Worm (Caenorhabditis elegans) whole organism, young adult: ENCODE data around the gene scl-7.

ENCODE experiments used
- B0035.1 ChIP-seq: sonication (generic microtip); optimal IDR thresholded peaks from 2 replicates; lab custom pipeline; 2016; ENCODE audit warnings: missing genetic modification characterization, mild to moderate bottlenecking, missing compliant biosample characterization, missing genotype, missing genetic modification reagents
- B0261.1 ChIP-seq: sonication (generic microtip); optimal IDR thresholded peaks from 2 replicates; lab custom pipeline; 2016; ENCODE audit warnings: mild to moderate bottlenecking, missing genetic modification characterization, moderate library complexity, missing compliant biosample characterization
- F10E7.11 ChIP-seq: sonication (generic microtip); optimal IDR thresholded peaks from 2 replicates; lab custom pipeline; 2017; ENCODE audit warnings: mild to moderate bottlenecking, missing genetic modification characterization, moderate library complexity, missing compliant biosample characterization
- F23B12.7 ChIP-seq: sonication (generic microtip); optimal IDR thresholded peaks from 2 replicates; lab custom pipeline; 2017; ENCODE audit warnings: missing genetic modification characterization, mild to moderate bottlenecking, missing compliant biosample characterization, antibody characterized with exemption, moderate library complexity; ENCODE audit not compliant: insufficient read depth
- F52B5.7 ChIP-seq: sonication (generic microtip); optimal IDR thresholded peaks from 2 replicates; lab custom pipeline; 2016; ENCODE audit warnings: mild to moderate bottlenecking, missing genetic modification characterization, missing compliant biosample characterization
- K11D2.4 ChIP-seq: fragments of 200-800 bp; sonication (Bioruptor generic); IDR thresholded peaks from 2 replicates; pipeline ENCODE4 v1.3.6; 2022; ENCODE audit warnings: missing genetic modification reagents, missing genetic modification characterization, missing compliant biosample characterization
- Y53F4B.3 ChIP-seq: fragments of 200-800 bp; sonication (Bioruptor generic); IDR thresholded peaks from 2 replicates; pipeline ENCODE4 v1.3.6; 2022; ENCODE audit warnings: missing genetic modification reagents, missing genetic modification characterization, missing compliant biosample characterization
- Y56A3A.18 ChIP-seq: fragments of 200-800 bp; sonication (Bioruptor generic); IDR thresholded peaks from 2 replicates; pipeline ENCODE4 v1.3.6; 2022; ENCODE audit warnings: missing genetic modification reagents, missing genetic modification characterization, missing compliant biosample characterization
- Y79H2A.3 ChIP-seq: fragments of 200-800 bp; sonication (Bioruptor generic); conservative IDR thresholded peaks from 2 replicates; pipeline ENCODE4 v1.3.6; 2022; ENCODE audit warnings: missing genetic modification reagents, missing genetic modification characterization, missing compliant biosample characterization
- Y95B8A.8 ChIP-seq: fragments of 200-800 bp; sonication (Bioruptor generic); IDR thresholded peaks from 2 replicates; pipeline ENCODE4 v1.3.6; 2022; ENCODE audit warnings: missing genetic modification reagents, missing genetic modification characterization, missing compliant biosample characterization
- ZK185.1 ChIP-seq: sonication (generic microtip); optimal IDR thresholded peaks from 2 replicates; lab custom pipeline; 2016; ENCODE audit warnings: mild to moderate bottlenecking, missing genetic modification characterization, missing compliant biosample characterization; ENCODE audit not compliant: poor library complexity, severe bottlenecking
- aptf-3 ChIP-seq: fragments of 200-800 bp; sonication (Bioruptor generic); IDR thresholded peaks from 2 replicates; pipeline ENCODE4 v1.3.6; 2022; ENCODE audit warnings: missing genetic modification characterization, missing compliant biosample characterization
- atf-7 ChIP-seq: sonication (generic microtip); optimal IDR thresholded peaks from 2 replicates; lab custom pipeline; 2017; ENCODE audit warnings: mild to moderate bottlenecking, missing genetic modification characterization, missing compliant biosample characterization
- athp-1 ChIP-seq: sonication (generic microtip); optimal IDR thresholded peaks from 2 replicates; lab custom pipeline; 2017; ENCODE audit warnings: mild to moderate bottlenecking, missing genetic modification characterization, missing compliant biosample characterization
- ccch-3 ChIP-seq: fragments of 200-800 bp; sonication (Bioruptor generic); optimal IDR thresholded peaks from 2 replicates; lab custom pipeline; 2018; ENCODE audit warnings: mild to moderate bottlenecking, missing genetic modification characterization, missing compliant biosample characterization
- cebp-1 ChIP-seq, 2 experiments: fragments of 200-800 bp in 1 of 2; sonication (Bioruptor generic) in 1 of 2; sonication (generic microtip) in 1 of 2; IDR thresholded peaks in 1 of 2; optimal IDR thresholded peaks in 1 of 2; 2 replicates each; pipeline versions ENCODE4 v1.3.6 to Lab custom; 2017 to 2022; ENCODE audit warnings: missing compliant biosample characterization in 2 of 2, missing genetic modification characterization in 2 of 2, mild to moderate bottlenecking in 1 of 2, missing genetic modification reagents in 1 of 2, moderate library complexity in 1 of 2
- ceh-27 ChIP-seq: fragments of 200-800 bp; sonication (Bioruptor generic); optimal IDR thresholded peaks from 2 replicates; lab custom pipeline; 2018; ENCODE audit warnings: mild to moderate bottlenecking, missing genetic modification characterization, moderate library complexity, missing compliant biosample characterization
- ceh-40 ChIP-seq: fragments of 200-800 bp; sonication (Bioruptor generic); IDR thresholded peaks from 2 replicates; pipeline ENCODE4 v1.3.6; 2022; ENCODE audit warnings: missing genetic modification characterization, missing compliant biosample characterization
- chd-7 ChIP-seq: sonication (generic microtip); optimal IDR thresholded peaks from 2 replicates; lab custom pipeline; 2016; ENCODE audit warnings: mild to moderate bottlenecking, missing genetic modification characterization, moderate library complexity, missing compliant biosample characterization
- egl-18 ChIP-seq: fragments of 200-800 bp; sonication (Bioruptor generic); IDR thresholded peaks from 2 replicates; pipeline ENCODE4 v1.3.6; 2022; ENCODE audit warnings: missing genetic modification reagents, missing genetic modification characterization, missing compliant biosample characterization
- egl-44 ChIP-seq: fragments of 200-800 bp; sonication (Bioruptor generic); IDR thresholded peaks from 2 replicates; pipeline ENCODE4 v1.3.6; 2022; ENCODE audit warnings: missing genetic modification reagents, missing genetic modification characterization, missing compliant biosample characterization
- gei-17 ChIP-seq: fragments of 200-800 bp; sonication (Bioruptor generic); optimal IDR thresholded peaks from 2 replicates; lab custom pipeline; 2018; ENCODE audit warnings: mild to moderate bottlenecking, missing genetic modification characterization, missing compliant biosample characterization
- him-1 ChIP-seq: sonication (generic microtip); optimal IDR thresholded peaks from 2 replicates; lab custom pipeline; 2016; ENCODE audit warnings: missing genotype, missing genetic modification reagents, missing genetic modification characterization, missing compliant biosample characterization
- hlh-12 ChIP-seq: sonication (generic microtip); optimal IDR thresholded peaks from 2 replicates; lab custom pipeline; 2016; ENCODE audit warnings: missing genetic modification characterization, missing compliant biosample characterization
- hrde-1 ChIP-seq: sonication (generic microtip); optimal IDR thresholded peaks from 2 replicates; lab custom pipeline; 2016; ENCODE audit warnings: missing genetic modification characterization, mild to moderate bottlenecking, missing compliant biosample characterization, moderate library complexity, missing genotype, missing genetic modification reagents, borderline replicate concordance
- hsf-1 ChIP-seq: fragments of 200-800 bp; sonication (Bioruptor generic); IDR thresholded peaks from 2 replicates; pipeline ENCODE4 v1.3.6; 2022; ENCODE audit warnings: missing genetic modification reagents, missing genetic modification characterization, missing compliant biosample characterization
- lag-1 ChIP-seq: fragments of 200-800 bp; sonication (Bioruptor generic); IDR thresholded peaks from 2 replicates; pipeline ENCODE4 v1.3.6; 2022; ENCODE audit warnings: missing genetic modification reagents, missing genetic modification characterization, missing compliant biosample characterization
- let-526 ChIP-seq: fragments of 200-800 bp; sonication (Bioruptor generic); IDR thresholded peaks from 2 replicates; pipeline ENCODE4 v1.3.6; 2022; ENCODE audit warnings: missing genetic modification reagents, missing genetic modification characterization, missing compliant biosample characterization
- lin-26 ChIP-seq: fragments of 200-800 bp; sonication (Bioruptor generic); IDR thresholded peaks from 2 replicates; pipeline ENCODE4 v1.3.6; 2022; ENCODE audit warnings: missing genetic modification reagents, missing genetic modification characterization, missing compliant biosample characterization
- lin-54 ChIP-seq: fragments of 200-800 bp; sonication (Bioruptor generic); optimal IDR thresholded peaks from 2 replicates; lab custom pipeline; 2018; ENCODE audit warnings: mild to moderate bottlenecking, missing genetic modification characterization, missing compliant biosample characterization
- lsl-1 ChIP-seq: fragments of 200-800 bp; sonication (Bioruptor generic); optimal IDR thresholded peaks from 2 replicates; lab custom pipeline; 2018; ENCODE audit warnings: mild to moderate bottlenecking, missing genetic modification characterization, moderate library complexity, missing compliant biosample characterization
- mcd-1 ChIP-seq: fragments of 200-800 bp; sonication (Bioruptor generic); IDR thresholded peaks from 2 replicates; pipeline ENCODE4 v1.3.6; 2022; ENCODE audit warnings: missing genetic modification reagents, missing genetic modification characterization, missing compliant biosample characterization
- nfya-1 ChIP-seq: sonication (generic microtip); optimal IDR thresholded peaks from 2 replicates; lab custom pipeline; 2017; ENCODE audit warnings: antibody characterized with exemption, missing compliant biosample characterization, missing genetic modification characterization, borderline replicate concordance; ENCODE audit not compliant: insufficient read depth
- nfya-2 ChIP-seq: fragments of 200-800 bp; sonication (Bioruptor generic); IDR thresholded peaks from 2 replicates; pipeline ENCODE4 v1.3.6; 2022; ENCODE audit warnings: missing genetic modification reagents, missing genetic modification characterization, missing compliant biosample characterization
- nfyb-1 ChIP-seq: fragments of 200-800 bp; sonication (Bioruptor generic); IDR thresholded peaks from 2 replicates; pipeline ENCODE4 v1.3.6; 2022; ENCODE audit warnings: missing genetic modification reagents, missing genetic modification characterization, missing compliant biosample characterization
- nhr-179 ChIP-seq: sonication (generic microtip); optimal IDR thresholded peaks from 2 replicates; lab custom pipeline; 2016; ENCODE audit warnings: mild to moderate bottlenecking, missing genetic modification characterization, missing compliant biosample characterization
- somi-1 ChIP-seq: fragments of 200-800 bp; sonication (Bioruptor generic); optimal IDR thresholded peaks from 2 replicates; lab custom pipeline; 2018; ENCODE audit warnings: mild to moderate bottlenecking, missing genetic modification characterization, missing compliant biosample characterization
- tbp1 ChIP-seq: fragments of 200-800 bp; sonication (Bioruptor generic); optimal IDR thresholded peaks from 2 replicates; lab custom pipeline; 2018; ENCODE audit warnings: mild to moderate bottlenecking, missing genetic modification characterization, missing compliant biosample characterization
- unc-130 ChIP-seq: sonication (generic microtip); optimal IDR thresholded peaks from 2 replicates; lab custom pipeline; 2016; ENCODE audit warnings: missing genetic modification reagents, missing genetic modification characterization, missing compliant biosample characterization
- ztf-18 ChIP-seq: sonication (generic microtip); optimal IDR thresholded peaks from 2 replicates; lab custom pipeline; 2016; ENCODE audit warnings: missing genotype, mild to moderate bottlenecking, missing genetic modification characterization, missing compliant biosample characterization
- ztf-25 ChIP-seq: fragments of 200-800 bp; sonication (Bioruptor generic); IDR thresholded peaks from 2 replicates; pipeline ENCODE4 v1.3.6; 2022; ENCODE audit warnings: missing genetic modification reagents, missing genetic modification characterization, missing compliant biosample characterization
- ztf-6 ChIP-seq: fragments of 200-800 bp; sonication (Bioruptor generic); IDR thresholded peaks from 2 replicates; pipeline ENCODE4 v1.3.6; 2022; ENCODE audit warnings: missing genetic modification reagents, missing genetic modification characterization, missing compliant biosample characterization

scl-7 gene

ce11 chrIV:13082836-13083763, 12.9 kb downstream of the scl-7 start (continued):
- TF ChIP-seq ztf-18 (no peak), K11D2.4 (GFP tag; lab: Robert Waterston, UW) (no peak), hsf-1 (no peak), Y95B8A.8 (GFP tag; lab: Robert Waterston, UW) (no peak), tbp1 (GFP tag; lab: Kevin White, UChicago) (no peak), somi-1 (peak; percentile 59), ztf-6 (GFP tag; lab: Robert Waterston, UW) (no peak), ztf-25 (GFP tag; lab: Robert Waterston, UW) (no peak), Y56A3A.18 (no peak; the same call in 1 of the 2 replicates), egl-18 (GFP tag; lab: Robert Waterston, UW) (no peak), B0035.1 (tag; lab: Kevin White, UChicago) (no peak), ceh-40 (GFP tag; lab: Robert Waterston, UW) (0 out of 2 replicates have a peak, but pooled peaks have one; percentile 1), lin-26 (GFP tag; lab: Robert Waterston, UW) (peak; percentile 22; the same call in 1 of the 2 replicates), nfyb-1 (GFP tag; lab: Robert Waterston, UW) (0 out of 2 replicates have a peak, but pooled peaks have one; percentile 40), let-526 (GFP tag; lab: Robert Waterston, UW) (no peak), F10E7.11 (tag; lab: Kevin White, UChicago) (peak; percentile 4), lag-1 (no peak), hrde-1 (tag; lab: Kevin White, UChicago) (no peak), ccch-3 (GFP tag; lab: Kevin White, UChicago) (no peak), Y53F4B.3 (GFP tag; lab: Robert Waterston, UW) (no peak), chd-7 (tag; lab: Kevin White, UChicago) (peak; percentile 59), ZK185.1 (tag; lab: Kevin White, UChicago) (peak; percentile 20), hlh-12 (tag; lab: Kevin White, UChicago) (no peak), cebp-1 (GFP tag; IDR thresholded peaks at IDR 0.05; lab: Robert Waterston, UW) (no peak), cebp-1 (tag; optimal IDR thresholded peaks at IDR 0.05; lab: Kevin White, UChicago) (peak; percentile 25), unc-130 (GFP tag; lab: Kevin White, UChicago) (no peak), lin-54 (GFP tag; lab: Kevin White, UChicago) (no peak), B0261.1 (no peak), nhr-179 (no peak), nfya-2 (GFP tag; lab: Robert Waterston, UW) (no peak), atf-7 (tag; lab: Kevin White, UChicago) (no peak), mcd-1 (GFP tag; lab: Robert Waterston, UW) (0 out of 2 replicates have a peak, but pooled peaks have one; percentile 20), gei-17 (GFP tag; lab: Kevin White, UChicago) (no peak), Y79H2A.3 (GFP tag; lab: Robert Waterston, UW) (no peak), him-1 (tag; lab: Kevin White, UChicago) (no peak), nfya-1 (tag; lab: Kevin White, UChicago) (no peak), F52B5.7 (tag; lab: Kevin White, UChicago) (no peak), athp-1 (tag; lab: Kevin White, UChicago) (no peak), egl-44 (GFP tag; lab: Robert Waterston, UW) (no peak), aptf-3 (no peak), lsl-1 (GFP tag; lab: Kevin White, UChicago) (no peak), ceh-27 (GFP tag; lab: Kevin White, UChicago) (no peak), F23B12.7 (tag; lab: Kevin White, UChicago) (no peak)
